Worm (Caenorhabditis elegans): Measurements from ENCODE around the gene F22E5.2.

DNA sequence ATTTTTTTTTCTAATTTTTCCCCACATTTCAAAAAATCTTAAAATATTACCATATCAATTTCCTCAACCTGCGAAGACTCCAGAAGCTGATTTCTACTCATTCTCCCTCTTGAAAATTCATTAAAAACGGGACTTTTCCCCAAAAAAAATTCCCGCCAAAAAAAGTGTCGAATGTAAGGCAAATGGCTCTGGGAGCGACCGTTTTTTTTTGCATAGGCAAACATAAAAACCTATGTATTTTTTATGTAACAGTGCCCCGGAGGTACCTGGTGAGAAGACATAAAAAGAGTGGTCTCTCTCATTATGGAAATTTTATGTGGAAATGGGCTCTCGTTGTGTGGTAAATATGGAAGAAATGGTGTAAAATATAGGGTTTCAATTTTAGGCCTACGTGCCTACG, 19.0 kb downstream of the F22E5.2 start, which contains the start of gene ceh-87:
- no peak for TF ChIP-seq pqm-1 (tag; optimal IDR thresholded peaks at IDR 0.05)
- TF ChIP-seq nhr-12 (tag; optimal IDR thresholded peaks at IDR 0.05) = no peak
- TF ChIP-seq nhr-237 (tag; optimal IDR thresholded peaks at IDR 0.05) = no peak
- no peak for TF ChIP-seq mdl-1 (tag; optimal IDR thresholded peaks at IDR 0.05)
- no peak for TF ChIP-seq jun-1 (tag; optimal IDR thresholded peaks at IDR 0.05)
- TF ChIP-seq sea-2 (GFP tag; optimal IDR thresholded peaks at IDR 0.05) = no peak
- no peak for TF ChIP-seq pha-4 (tag; optimal IDR thresholded peaks at IDR 0.05)
- TF ChIP-seq unc-62 (GFP tag; optimal IDR thresholded peaks at IDR 0.05) = no peak
